Fruit fly (Drosophila melanogaster) whole organism, embryonic: Measurements from ENCODE around the gene CG3337.
A peak's percentile ranks its signal among the peaks of the same experiment; 100 is the strongest.

ENCODE experiments used
- Blimp-1 ChIP-seq: fragments of 200-800 bp; sonication (Bioruptor generic); optimal IDR thresholded peaks from 3 replicates; lab custom pipeline; 2018; ENCODE audit warnings: missing biosample characterization, missing genetic modification characterization, mild to moderate bottlenecking, moderate library complexity, missing genetic modification reagents
- CG10267 ChIP-seq: fragments of 200-800 bp; sonication (Bioruptor generic); optimal IDR thresholded peaks from 2 replicates; lab custom pipeline; 2018; ENCODE audit warnings: missing biosample characterization, mild to moderate bottlenecking, missing genetic modification characterization, moderate library complexity
- CG10321 ChIP-seq: fragments of 200-800 bp; sonication (Bioruptor generic); IDR thresholded peaks from 2 replicates; pipeline ENCODE4 v1.3.6; 2022; ENCODE audit warnings: missing biosample characterization, missing genetic modification characterization
- CG10431 ChIP-seq: fragments of 200-800 bp; sonication (Bioruptor generic); optimal IDR thresholded peaks from 3 replicates; lab custom pipeline; 2018; ENCODE audit warnings: missing biosample characterization, mild to moderate bottlenecking, missing genetic modification characterization
- CG12236 ChIP-seq: fragments of 200-800 bp; sonication (Bioruptor generic); optimal IDR thresholded peaks from 2 replicates; lab custom pipeline; 2016; ENCODE audit warnings: missing biosample characterization, missing genetic modification characterization
- CG12744 ChIP-seq: fragments of 200-800 bp; sonication (Bioruptor generic); optimal IDR thresholded peaks from 2 replicates; lab custom pipeline; 2016; ENCODE audit warnings: missing biosample characterization, missing genetic modification characterization
- CG12942 ChIP-seq: fragments of 200-800 bp; sonication (Bioruptor generic); optimal IDR thresholded peaks from 3 replicates; lab custom pipeline; 2016; ENCODE audit warnings: missing biosample characterization, missing genetic modification characterization
- CG14667 ChIP-seq: fragments of 200-800 bp; sonication (Bioruptor generic); IDR thresholded peaks from 2 replicates; pipeline ENCODE4 v1.3.6; 2022; ENCODE audit warnings: missing biosample characterization, missing genetic modification characterization
- CG14860 ChIP-seq: fragments of 200-800 bp; sonication (Bioruptor generic); IDR thresholded peaks from 3 replicates; pipeline ENCODE4 v1.3.6; 2022; ENCODE audit warnings: missing biosample characterization, missing genetic modification characterization; ENCODE audit not compliant: partially characterized antibody
- CG17361 ChIP-seq: fragments of 200-800 bp; sonication (Bioruptor generic); IDR thresholded peaks from 3 replicates; pipeline ENCODE4 v1.3.6; 2022; ENCODE audit warnings: missing biosample characterization, missing genetic modification characterization
- CG17912 ChIP-seq: fragments of 200-800 bp; sonication (Bioruptor generic); optimal IDR thresholded peaks from 2 replicates; lab custom pipeline; 2018; ENCODE audit warnings: missing biosample characterization, mild to moderate bottlenecking, missing genetic modification characterization
- CG18262 ChIP-seq: fragments of 200-800 bp; optimal IDR thresholded peaks from 3 replicates; lab custom pipeline; 2019; ENCODE audit warnings: missing biosample characterization, mild to moderate bottlenecking, missing genetic modification characterization, moderate library complexity
- CG1832 ChIP-seq: fragments of 200-800 bp; sonication (Bioruptor generic); optimal IDR thresholded peaks from 2 replicates; lab custom pipeline; 2017; ENCODE audit warnings: missing biosample characterization, mild to moderate bottlenecking, missing genetic modification characterization, inconsistent platforms
- CG2202 ChIP-seq: fragments of 200-800 bp; sonication (Bioruptor generic); optimal IDR thresholded peaks from 2 replicates; lab custom pipeline; 2018; ENCODE audit warnings: missing biosample characterization, mild to moderate bottlenecking, missing genetic modification characterization
- CG30020 ChIP-seq: fragments of 200-800 bp; optimal IDR thresholded peaks from 2 replicates; lab custom pipeline; 2019; ENCODE audit warnings: missing biosample characterization, mild to moderate bottlenecking, missing genetic modification characterization, moderate library complexity
- CG33557 ChIP-seq: fragments of 200-800 bp; sonication (Bioruptor generic); optimal IDR thresholded peaks from 2 replicates; lab custom pipeline; 2019; ENCODE audit warnings: missing biosample characterization, mild to moderate bottlenecking, missing genetic modification characterization, moderate library complexity
- CG3838 ChIP-seq: fragments of 200-800 bp; sonication (Bioruptor generic); optimal IDR thresholded peaks from 3 replicates; lab custom pipeline; 2016; ENCODE audit warnings: missing biosample characterization, missing genetic modification characterization
- CG4328 ChIP-seq: fragments of 200-800 bp; sonication (Bioruptor generic); optimal IDR thresholded peaks from 3 replicates; lab custom pipeline; 2017; ENCODE audit warnings: missing biosample characterization, missing genetic modification reagents, missing genetic modification characterization
- CG5180 ChIP-seq: fragments of 200-800 bp; sonication (Bioruptor generic); optimal IDR thresholded peaks from 3 replicates; lab custom pipeline; 2017; ENCODE audit warnings: missing biosample characterization, missing genetic modification characterization, mild to moderate bottlenecking, moderate library complexity, missing genetic modification reagents
- CG6689 ChIP-seq: fragments of 200-800 bp; sonication (Bioruptor generic); IDR thresholded peaks from 2 replicates; pipeline ENCODE4 v1.3.6; 2022; ENCODE audit warnings: missing biosample characterization, missing genetic modification characterization
- CG6765 ChIP-seq: fragments of 200-800 bp; sonication (Bioruptor generic); optimal IDR thresholded peaks from 3 replicates; lab custom pipeline; 2017; ENCODE audit warnings: missing biosample characterization, mild to moderate bottlenecking, missing genetic modification characterization
- CG7745 ChIP-seq: fragments of 200-800 bp; sonication (Bioruptor generic); optimal IDR thresholded peaks from 2 replicates; lab custom pipeline; 2018; ENCODE audit warnings: missing biosample characterization, mild to moderate bottlenecking, missing genetic modification characterization, moderate library complexity
- CG8765 ChIP-seq: fragments of 200-800 bp; sonication (Bioruptor generic); IDR thresholded peaks from 2 replicates; pipeline ENCODE4 v1.3.6; 2022; ENCODE audit warnings: missing biosample characterization, missing genetic modification characterization
- CG9437 ChIP-seq: fragments of 200-800 bp; sonication (Bioruptor generic); optimal IDR thresholded peaks from 2 replicates; lab custom pipeline; 2018; ENCODE audit warnings: missing biosample characterization, mild to moderate bottlenecking, missing genetic modification characterization
- Chrac-16 ChIP-seq: fragments of 200-800 bp; sonication (Bioruptor generic); optimal IDR thresholded peaks from 3 replicates; lab custom pipeline; 2016; ENCODE audit warnings: missing biosample characterization, missing genetic modification characterization
- E2f2 ChIP-seq: fragments of 200-800 bp; sonication (Bioruptor generic); IDR thresholded peaks from 2 replicates; pipeline ENCODE4 v1.3.6; 2022; ENCODE audit warnings: missing biosample characterization, missing genetic modification characterization
- Ets97D ChIP-seq: fragments of 200-800 bp; sonication (Bioruptor generic); optimal IDR thresholded peaks from 3 replicates; lab custom pipeline; 2016; ENCODE audit warnings: missing biosample characterization, missing genetic modification characterization
- Lhr ChIP-seq: fragments of 200-800 bp; sonication (Bioruptor generic); optimal IDR thresholded peaks from 3 replicates; lab custom pipeline; 2017; ENCODE audit warnings: mild to moderate bottlenecking, missing biosample characterization, missing genetic modification reagents, missing genetic modification characterization
- NC2α ChIP-seq: fragments of 200-800 bp; sonication (Bioruptor generic); optimal IDR thresholded peaks from 2 replicates; lab custom pipeline; 2016; ENCODE audit warnings: missing biosample characterization, missing genetic modification characterization
- al ChIP-seq: fragments of 200-800 bp; sonication (Bioruptor generic); IDR thresholded peaks from 2 replicates; pipeline ENCODE4 v1.3.6; 2022; ENCODE audit warnings: missing biosample characterization, missing genetic modification characterization
- ap ChIP-seq: fragments of 200-800 bp; sonication (Bioruptor generic); IDR thresholded peaks from 2 replicates; pipeline ENCODE4 v1.3.6; 2022; ENCODE audit warnings: missing biosample characterization, missing genetic modification characterization
- bab2 ChIP-seq: fragments of 200-800 bp; sonication (Bioruptor generic); optimal IDR thresholded peaks from 2 replicates; lab custom pipeline; 2016; ENCODE audit warnings: missing biosample characterization, missing genetic modification characterization
- br ChIP-seq: fragments of >200 bp; optimal IDR thresholded peaks from 2 replicates; lab custom pipeline; 2017
- corto ChIP-seq: fragments of 200-800 bp; sonication (Bioruptor generic); optimal IDR thresholded peaks from 2 replicates; lab custom pipeline; 2016; ENCODE audit warnings: missing biosample characterization, mild to moderate bottlenecking, missing genetic modification characterization, moderate library complexity
- dati ChIP-seq: fragments of 200-800 bp; sonication (Bioruptor generic); IDR thresholded peaks from 2 replicates; pipeline ENCODE4 v1.3.6; 2022; ENCODE audit warnings: missing biosample characterization, missing genetic modification characterization
- ewg ChIP-seq: fragments of 200-800 bp; sonication (Bioruptor generic); optimal IDR thresholded peaks from 3 replicates; lab custom pipeline; 2017; ENCODE audit warnings: mild to moderate bottlenecking, missing biosample characterization, missing genetic modification reagents, missing genetic modification characterization
- fd96Cb ChIP-seq: fragments of 200-800 bp; sonication (Bioruptor generic); optimal IDR thresholded peaks from 2 replicates; lab custom pipeline; 2018; ENCODE audit warnings: missing biosample characterization, mild to moderate bottlenecking, missing genetic modification characterization, moderate library complexity
- grau ChIP-seq: fragments of 200-800 bp; optimal IDR thresholded peaks from 3 replicates; lab custom pipeline; 2019; ENCODE audit warnings: missing biosample characterization, mild to moderate bottlenecking, missing genetic modification characterization, moderate library complexity
- gsb ChIP-seq: fragments of 200-800 bp; sonication (Bioruptor generic); IDR thresholded peaks from 2 replicates; pipeline ENCODE4 v1.3.6; 2022; ENCODE audit warnings: missing biosample characterization, missing genetic modification characterization
- gsb-n ChIP-seq: fragments of 200-800 bp; sonication (Bioruptor generic); optimal IDR thresholded peaks from 3 replicates; lab custom pipeline; 2018; ENCODE audit warnings: missing biosample characterization, mild to moderate bottlenecking, missing genetic modification characterization
- mam ChIP-seq: fragments of 200-800 bp; sonication (Bioruptor generic); optimal IDR thresholded peaks from 3 replicates; lab custom pipeline; 2016; ENCODE audit warnings: missing biosample characterization, missing genetic modification characterization
- nmo ChIP-seq: fragments of 200-800 bp; sonication (Bioruptor generic); optimal IDR thresholded peaks from 2 replicates; lab custom pipeline; 2018; ENCODE audit warnings: missing biosample characterization, mild to moderate bottlenecking, missing genetic modification characterization, moderate library complexity
- peb ChIP-seq: fragments of 200-800 bp; sonication (Bioruptor generic); IDR thresholded peaks from 2 replicates; pipeline ENCODE4 v1.3.6; 2022; ENCODE audit warnings: missing biosample characterization, missing genetic modification characterization
- pho ChIP-seq: fragments of 200-800 bp; sonication (Bioruptor generic); optimal IDR thresholded peaks from 2 replicates; lab custom pipeline; 2016; ENCODE audit warnings: missing biosample characterization, missing genetic modification characterization
- salm ChIP-seq: fragments of 200-800 bp; sonication (Bioruptor generic); optimal IDR thresholded peaks from 2 replicates; lab custom pipeline; 2018; ENCODE audit warnings: missing biosample characterization, mild to moderate bottlenecking, missing genetic modification characterization
- sc ChIP-seq, 3 experiments: fragments of >200 bp in 2 of 3; fragments of 200-800 bp in 1 of 3; sonication (Bioruptor generic) in 1 of 3; optimal IDR thresholded peaks; 2 replicates in 2 of 3; 3 replicates in 1 of 3; lab custom pipeline; 2017; ENCODE audit warnings: mild to moderate bottlenecking in 1 of 3, missing biosample characterization in 1 of 3, missing genetic modification characterization in 1 of 3, missing genetic modification reagents in 1 of 3
- scrt ChIP-seq: fragments of 200-800 bp; sonication (Bioruptor generic); optimal IDR thresholded peaks from 2 replicates; lab custom pipeline; 2018; ENCODE audit warnings: missing biosample characterization, mild to moderate bottlenecking, missing genetic modification characterization, moderate library complexity
- sima ChIP-seq: fragments of 200-800 bp; sonication (Bioruptor generic); optimal IDR thresholded peaks from 2 replicates; lab custom pipeline; 2016; ENCODE audit warnings: missing biosample characterization, missing genetic modification characterization
- sna ChIP-seq: fragments of 200-800 bp; sonication (Bioruptor generic); IDR thresholded peaks from 2 replicates; pipeline ENCODE4 v1.3.6; 2022; ENCODE audit warnings: missing biosample characterization, missing genetic modification characterization; ENCODE audit not compliant: partially characterized antibody
- trh ChIP-seq: fragments of 200-800 bp; sonication (Bioruptor generic); optimal IDR thresholded peaks from 2 replicates; lab custom pipeline; 2016; ENCODE audit warnings: missing biosample characterization, missing genetic modification characterization
- yki ChIP-seq: fragments of >200 bp; optimal IDR thresholded peaks from 3 replicates; lab custom pipeline; 2018

The CG3337 gene

dm6 chr3R:21176663-21177145, 46.7 kb downstream of the CG3337 start (continued):
- no peak for TF ChIP-seq CG8765 (GFP tag; lab: Robert Waterston, UW)
- no peak for TF ChIP-seq CG33557 (GFP tag; lab: Kevin White, UChicago)
- TF ChIP-seq CG5180 (GFP tag; lab: Kevin White, UChicago): peak; percentile 13
- TF ChIP-seq yki (lab: Kevin White, UChicago): no peak
- no peak for TF ChIP-seq fd96Cb (tag; lab: Kevin White, UChicago)
- no peak for TF ChIP-seq CG14860 (GFP tag; lab: Robert Waterston, UW)
- TF ChIP-seq CG18262 (tag; lab: Kevin White, UChicago): no peak
- no peak for TF ChIP-seq sima
- no peak for TF ChIP-seq dati (GFP tag; lab: Robert Waterston, UW)
- no peak for TF ChIP-seq CG12236 (GFP tag; lab: Kevin White, UChicago)
- no peak for TF ChIP-seq CG2202
- TF ChIP-seq trh (GFP tag; lab: Kevin White, UChicago): no peak
- TF ChIP-seq CG9437 (GFP tag; lab: Kevin White, UChicago): no peak
- peak; percentile 6 for TF ChIP-seq CG10431 (GFP tag; lab: Kevin White, UChicago)
- peak; percentile 26 for TF ChIP-seq nmo
- peak; percentile 41 for TF ChIP-seq al (GFP tag; lab: Robert Waterston, UW)
- no peak for TF ChIP-seq peb
- TF ChIP-seq gsb-n (tag; lab: Kevin White, UChicago): no peak
- TF ChIP-seq NC2α (GFP tag; lab: Kevin White, UChicago): no peak
- peak; percentile 59 for TF ChIP-seq CG6765 (GFP tag; lab: Kevin White, UChicago)
- TF ChIP-seq CG6689 (GFP tag; lab: Robert Waterston, UW): 0 out of 2 replicates have a peak, but pooled peaks have one; percentile 8
- TF ChIP-seq CG17912 (GFP tag; lab: Kevin White, UChicago): no peak
- no peak for TF ChIP-seq salm (tag; lab: Kevin White, UChicago)
- no peak for TF ChIP-seq sc (optimal IDR thresholded peaks at IDR 0.05; lab: Kevin White, UChicago)
- no peak for TF ChIP-seq sc (GFP tag; optimal IDR thresholded peaks at IDR 0.05; lab: Kevin White, UChicago)
- peak; percentile 22 for TF ChIP-seq CG4328 (GFP tag; lab: Kevin White, UChicago)
- no peak for TF ChIP-seq CG10267 (tag; lab: Kevin White, UChicago)
- peak; percentile 33 for TF ChIP-seq scrt
- TF ChIP-seq bab2 (GFP tag; lab: Kevin White, UChicago): no peak
- no peak for TF ChIP-seq CG14667 (GFP tag; lab: Robert Waterston, UW)
- TF ChIP-seq corto (GFP tag; lab: Kevin White, UChicago): no peak
- TF ChIP-seq ap (GFP tag; lab: Robert Waterston, UW): no peak
- TF ChIP-seq gsb (GFP tag; lab: Robert Waterston, UW): no peak
- TF ChIP-seq CG3838 (GFP tag; lab: Kevin White, UChicago): no peak
- TF ChIP-seq CG17361 (GFP tag; lab: Robert Waterston, UW): 0 out of 3 replicates have a peak, but pooled peaks have one; percentile 18
- TF ChIP-seq CG1832 (GFP tag; lab: Kevin White, UChicago): no peak
- TF ChIP-seq E2f2 (GFP tag; lab: Robert Waterston, UW): no peak
- no peak for TF ChIP-seq Lhr (GFP tag; lab: Kevin White, UChicago)
- no peak for TF ChIP-seq ewg (GFP tag; lab: Kevin White, UChicago)
- TF ChIP-seq CG7745 (tag; lab: Kevin White, UChicago): no peak
- TF ChIP-seq sna: no peak
- peak; percentile 28 for TF ChIP-seq Blimp-1 (GFP tag; lab: Kevin White, UChicago)
- no peak for TF ChIP-seq Chrac-16
- TF ChIP-seq grau (tag; lab: Kevin White, UChicago): no peak
- TF ChIP-seq CG12744: no peak
- TF ChIP-seq CG12942 (GFP tag; lab: Kevin White, UChicago): no peak
- TF ChIP-seq mam: no peak
- TF ChIP-seq CG10321 (GFP tag; lab: Robert Waterston, UW): no peak
- no peak for TF ChIP-seq CG30020 (tag; lab: Kevin White, UChicago)
- TF ChIP-seq br: no peak
- no peak for TF ChIP-seq pho
- no peak for TF ChIP-seq Ets97D (GFP tag; lab: Kevin White, UChicago)
